Worm (Caenorhabditis elegans) whole organism, mixed stage, embryonic: ENCODE data around the gene F41G3.5.

Experiments used
- M03D4.4 ChIP-seq: sonication (generic microtip); optimal IDR thresholded peaks from 2 replicates; lab custom pipeline; 2017; ENCODE audit warnings: mild to moderate bottlenecking, missing genetic modification characterization, missing compliant biosample characterization
- bed-3 ChIP-seq: fragments of 200-800 bp; sonication (Bioruptor generic); optimal IDR thresholded peaks from 3 replicates; lab custom pipeline; 2018; ENCODE audit warnings: mild to moderate bottlenecking, missing genetic modification characterization, moderate library complexity, missing compliant biosample characterization
- blmp-1 ChIP-seq: fragments of 150-350 bp; optimal IDR thresholded peaks from 2 replicates; lab custom pipeline; 2014; ENCODE audit warnings: missing biosample characterization, missing genetic modification characterization
- ceh-39 ChIP-seq: fragments of 150-350 bp; optimal IDR thresholded peaks from 2 replicates; lab custom pipeline; 2014; ENCODE audit warnings: missing biosample characterization, missing genetic modification characterization
- ceh-43 ChIP-seq: fragments of 200-800 bp; sonication (Bioruptor generic); optimal IDR thresholded peaks from 2 replicates; lab custom pipeline; 2018; ENCODE audit warnings: mild to moderate bottlenecking, missing genetic modification characterization, moderate library complexity, missing compliant biosample characterization
- ceh-83 ChIP-seq: fragments of 200-800 bp; sonication (Bioruptor generic); optimal IDR thresholded peaks from 2 replicates; lab custom pipeline; 2018; ENCODE audit warnings: mild to moderate bottlenecking, missing genetic modification characterization, missing compliant biosample characterization
- ces-1 ChIP-seq: fragments of 150-350 bp; optimal IDR thresholded peaks from 2 replicates; lab custom pipeline; 2014; ENCODE audit warnings: missing biosample characterization, missing genetic modification reagents, missing genetic modification characterization
- drap-1 ChIP-seq: fragments of 200-800 bp; sonication (Bioruptor generic); optimal IDR thresholded peaks from 3 replicates; lab custom pipeline; 2018; ENCODE audit warnings: mild to moderate bottlenecking, missing genetic modification characterization, missing compliant biosample characterization
- elt-1 ChIP-seq: sonication (generic microtip); optimal IDR thresholded peaks from 2 replicates; lab custom pipeline; 2017; ENCODE audit warnings: missing genetic modification characterization, mild to moderate bottlenecking, missing compliant biosample characterization, antibody characterized with exemption, moderate library complexity, borderline replicate concordance; ENCODE audit not compliant: insufficient read depth
- elt-3 ChIP-seq: fragments of 150-350 bp; optimal IDR thresholded peaks from 2 replicates; lab custom pipeline; 2014; ENCODE audit warnings: missing biosample characterization, missing genetic modification characterization
- flh-1 ChIP-seq: fragments of 200-800 bp; sonication (Bioruptor generic); optimal IDR thresholded peaks from 2 replicates; lab custom pipeline; 2018; ENCODE audit warnings: mild to moderate bottlenecking, missing genetic modification characterization, moderate library complexity, missing compliant biosample characterization
- ham-2 ChIP-seq: fragments of 200-800 bp; sonication (Bioruptor generic); optimal IDR thresholded peaks from 2 replicates; lab custom pipeline; 2018; ENCODE audit warnings: mild to moderate bottlenecking, missing genetic modification characterization, missing compliant biosample characterization
- hlh-1 ChIP-seq: fragments of 150-350 bp; optimal IDR thresholded peaks from 2 replicates; lab custom pipeline; 2014; ENCODE audit warnings: missing biosample characterization, missing genetic modification reagents, missing genetic modification characterization
- lin-13 ChIP-seq: fragments of 150-350 bp; optimal IDR thresholded peaks from 2 replicates; lab custom pipeline; 2014; ENCODE audit warnings: missing biosample characterization, missing genetic modification characterization
- lsy-2 ChIP-seq: fragments of 150-350 bp; optimal IDR thresholded peaks from 2 replicates; lab custom pipeline; 2014; ENCODE audit warnings: missing biosample characterization, missing genetic modification characterization
- mab-5 ChIP-seq: fragments of 150-350 bp; optimal IDR thresholded peaks from 2 replicates; lab custom pipeline; 2014; ENCODE audit warnings: missing biosample characterization, missing genetic modification characterization
- mep-1 ChIP-seq: fragments of 150-350 bp; optimal IDR thresholded peaks from 2 replicates; lab custom pipeline; 2017; ENCODE audit warnings: missing biosample characterization, missing genetic modification reagents, missing genetic modification characterization, inconsistent platforms
- nhr-237 ChIP-seq: fragments of 150-350 bp; optimal IDR thresholded peaks from 2 replicates; lab custom pipeline; 2014; ENCODE audit warnings: missing biosample characterization, missing genetic modification characterization
- nhr-28 ChIP-seq: fragments of 150-350 bp; optimal IDR thresholded peaks from 2 replicates; lab custom pipeline; 2014; ENCODE audit warnings: missing biosample characterization, missing genetic modification characterization
- nhr-76 ChIP-seq: sonication (generic microtip); optimal IDR thresholded peaks from 2 replicates; lab custom pipeline; 2017; ENCODE audit warnings: missing biosample characterization, missing genetic modification characterization
- pha-4 ChIP-seq: fragments of 150-350 bp; optimal IDR thresholded peaks from 2 replicates; lab custom pipeline; 2018; ENCODE audit warnings: missing biosample characterization, missing genetic modification reagents, missing genetic modification characterization
- sem-2 ChIP-seq: fragments of 200-800 bp; sonication (Bioruptor generic); optimal IDR thresholded peaks from 2 replicates; lab custom pipeline; 2018; ENCODE audit warnings: mild to moderate bottlenecking, missing genetic modification characterization, missing compliant biosample characterization
- sptf-1 ChIP-seq: sonication (generic microtip); optimal IDR thresholded peaks from 2 replicates; lab custom pipeline; 2017; ENCODE audit warnings: mild to moderate bottlenecking, missing genetic modification characterization, moderate library complexity, missing compliant biosample characterization
- tbx-8 ChIP-seq: fragments of 200-800 bp; sonication (Bioruptor generic); optimal IDR thresholded peaks from 2 replicates; lab custom pipeline; 2018; ENCODE audit warnings: mild to moderate bottlenecking, missing genetic modification characterization, moderate library complexity, missing compliant biosample characterization
- unc-120 ChIP-seq: sonication (generic microtip); optimal IDR thresholded peaks from 2 replicates; lab custom pipeline; 2017; ENCODE audit warnings: missing genetic modification characterization, missing compliant biosample characterization; ENCODE audit not compliant: poor library complexity, severe bottlenecking
- unc-39 ChIP-seq: fragments of 150-350 bp; optimal IDR thresholded peaks from 2 replicates; lab custom pipeline; 2014; ENCODE audit warnings: missing biosample characterization, missing genetic modification characterization
- unc-62 ChIP-seq: fragments of 150-350 bp; optimal IDR thresholded peaks from 2 replicates; lab custom pipeline; 2014; ENCODE audit warnings: missing biosample characterization, missing genetic modification reagents, missing genetic modification characterization
- zip-8 ChIP-seq: fragments of 150-350 bp; optimal IDR thresholded peaks from 2 replicates; lab custom pipeline; 2014; ENCODE audit warnings: missing biosample characterization, missing genetic modification characterization
- ztf-11 ChIP-seq: fragments of 150-350 bp; optimal IDR thresholded peaks from 2 replicates; lab custom pipeline; 2014; ENCODE audit warnings: missing biosample characterization, missing genetic modification characterization

The F41G3.5 gene

DNA sequence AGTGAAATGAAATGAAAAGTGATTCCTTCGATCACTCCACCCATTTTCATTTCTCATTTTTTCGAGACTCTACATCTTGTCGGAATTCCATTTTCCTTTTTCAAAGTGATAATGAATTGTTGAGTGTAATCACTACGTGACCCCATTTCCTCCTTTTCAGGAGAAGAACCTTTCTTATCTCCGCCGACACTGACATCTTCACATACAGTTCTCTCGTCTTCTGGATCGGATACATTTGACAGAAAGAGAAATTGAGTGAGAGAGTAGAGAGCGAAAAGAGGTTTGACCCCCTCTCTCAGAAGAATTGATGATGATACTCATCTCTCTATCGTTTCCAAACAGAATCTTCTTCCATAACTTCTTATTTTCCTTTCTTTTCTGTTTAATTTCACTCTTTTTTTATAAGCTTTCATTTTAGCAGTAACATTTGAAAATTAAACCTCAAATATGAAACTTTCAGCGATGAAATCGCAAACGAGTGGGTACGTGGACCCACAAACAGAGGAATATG lies 32.6 kb upstream of the F41G3.5 start, which contains the start of gene dpy-2:
Gene dpy-2, plus strand, starts transcription at position 461 of the 511 bp plus-strand sequence.
- TF ChIP-seq mep-1 (tag; lab: Kevin White, UChicago), result no peak
- peak; percentile 82 for TF ChIP-seq blmp-1 (tag; lab: Kevin White, UChicago)
- TF ChIP-seq unc-62 (GFP tag; lab: Kevin White, UChicago), result peak; percentile 23
- peak; percentile 8 for TF ChIP-seq elt-1 (tag; lab: Kevin White, UChicago)
- TF ChIP-seq elt-3 (tag; lab: Kevin White, UChicago), result peak; percentile 34

DNA sequence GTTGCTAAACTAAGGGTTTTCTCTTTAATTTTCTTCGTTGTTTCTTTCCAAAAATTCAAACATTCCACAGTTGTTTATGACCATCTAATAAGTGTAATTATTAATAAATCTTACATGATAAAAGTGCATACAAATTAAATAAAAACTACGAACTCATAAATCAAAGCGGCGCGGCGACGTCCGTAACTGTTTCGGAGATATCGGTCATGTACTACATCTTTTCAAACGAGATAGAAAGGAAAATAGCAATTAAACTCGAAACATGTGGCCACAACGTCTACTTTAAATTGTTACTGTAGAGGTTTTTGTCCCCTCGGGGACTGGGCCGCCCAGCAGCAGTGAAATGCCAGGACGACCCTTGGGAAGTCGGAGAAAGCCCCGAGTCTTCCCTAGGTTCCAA lies 30.7 kb upstream of the F41G3.5 start:
- TF ChIP-seq ceh-39 (no peak), lin-13 (tag; lab: Kevin White, UChicago) (no peak), pha-4 (tag; lab: Kevin White, UChicago) (no peak), mab-5 (tag; lab: Kevin White, UChicago) (no peak), ztf-11 (no peak), unc-120 (tag; lab: Kevin White, UChicago) (no peak), ceh-43 (GFP tag; lab: Kevin White, UChicago) (no peak), tbx-8 (GFP tag; lab: Kevin White, UChicago) (no peak), zip-8 (no peak), hlh-1 (tag; lab: Kevin White, UChicago) (no peak), unc-62 (GFP tag; lab: Kevin White, UChicago) (no peak), M03D4.4 (tag; lab: Kevin White, UChicago) (no peak), ham-2 (GFP tag; lab: Kevin White, UChicago) (no peak), flh-1 (GFP tag; lab: Kevin White, UChicago) (no peak), bed-3 (GFP tag; lab: Kevin White, UChicago) (no peak)

DNA sequence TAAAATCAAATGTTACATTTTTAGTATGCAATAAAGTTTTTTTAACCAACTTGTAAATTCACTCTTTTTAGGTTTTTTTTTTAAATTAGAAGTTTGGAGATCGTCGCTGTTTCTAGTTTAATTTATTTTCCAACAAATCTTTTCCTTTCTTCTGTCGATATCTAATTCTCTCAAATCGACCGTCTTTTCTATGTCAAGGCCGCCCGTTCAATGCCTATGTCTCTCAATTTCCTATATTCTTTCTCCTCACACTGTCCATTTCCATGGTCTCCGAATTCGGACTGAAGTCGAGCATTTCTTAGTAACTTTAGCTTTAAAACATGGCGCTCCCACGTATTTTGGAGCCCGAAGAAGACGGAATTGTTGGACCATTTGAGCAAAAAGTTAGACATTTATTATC lies 29.9 kb upstream of the F41G3.5 start, which contains the start of the genes T14B4.5 and T14B4.20:
Gene T14B4.5, plus strand, starts transcription at position 226 of the 400 bp plus-strand sequence.
Gene T14B4.20, plus strand, starts transcription at position 264 of the 400 bp plus-strand sequence.
- TF ChIP-seq nhr-76 (tag; lab: Kevin White, UChicago), result no peak
- no peak for TF ChIP-seq M03D4.4 (tag; lab: Kevin White, UChicago)

DNA sequence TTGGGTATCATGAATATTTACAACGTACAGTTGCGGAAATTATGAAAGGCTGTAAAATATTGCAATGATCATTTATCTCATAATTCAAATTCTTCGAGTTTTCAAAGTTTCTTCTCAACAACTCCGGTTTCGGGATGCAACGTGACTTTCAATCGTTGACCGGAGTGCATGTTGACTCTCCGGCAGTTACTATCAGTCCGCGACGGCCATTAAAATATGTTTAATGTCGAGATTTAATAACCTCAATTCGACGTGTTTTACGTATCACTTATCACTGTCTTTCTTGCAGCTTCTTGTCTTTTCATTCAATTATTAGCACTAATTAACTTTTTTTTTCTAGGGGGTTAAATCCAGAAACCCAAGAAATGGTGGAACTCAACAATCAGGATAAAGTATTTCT lies 28.3 kb upstream of the F41G3.5 start, which contains the start of gene tsp-10:
Gene tsp-10, plus strand, starts transcription at position 366 of the 400 bp plus-strand sequence.
- TF ChIP-seq drap-1 (GFP tag; lab: Kevin White, UChicago) (no peak), nhr-237 (no peak), nhr-76 (tag; lab: Kevin White, UChicago) (no peak), pha-4 (tag; lab: Kevin White, UChicago) (no peak), blmp-1 (tag; lab: Kevin White, UChicago) (no peak), tbx-8 (GFP tag; lab: Kevin White, UChicago) (no peak), sem-2 (no peak), nhr-28 (tag; lab: Kevin White, UChicago) (no peak), lsy-2 (tag; lab: Kevin White, UChicago) (no peak), hlh-1 (tag; lab: Kevin White, UChicago) (no peak), flh-1 (GFP tag; lab: Kevin White, UChicago) (no peak), ztf-11 (no peak)

DNA sequence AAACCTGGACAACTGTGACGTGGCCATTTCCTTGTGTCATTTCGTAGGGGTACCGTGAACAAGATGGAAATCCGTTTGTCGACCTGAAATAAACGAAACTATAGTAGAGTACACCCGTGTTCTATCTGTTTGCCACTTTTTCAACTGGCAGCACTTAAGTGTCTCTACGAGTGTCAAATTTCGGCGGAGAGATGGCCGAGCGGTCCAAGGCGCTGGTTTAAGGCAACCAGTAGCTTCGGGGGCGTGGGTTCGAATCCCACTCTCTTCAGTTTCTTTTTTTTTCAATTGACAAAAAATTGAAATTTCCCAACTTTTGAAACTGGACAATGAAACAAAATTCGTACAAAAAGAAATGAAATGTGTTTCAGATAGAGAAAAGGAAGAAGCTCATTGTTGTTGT lies 24.9 kb upstream of the F41G3.5 start:
- TF ChIP-seq M03D4.4 (tag; lab: Kevin White, UChicago) (peak; percentile 52), drap-1 (GFP tag; lab: Kevin White, UChicago) (peak; percentile 30), ces-1 (GFP tag; lab: Kevin White, UChicago) (no peak), unc-39 (peak; percentile 48), sptf-1 (peak; percentile 42), flh-1 (GFP tag; lab: Kevin White, UChicago) (no peak), zip-8 (no peak), bed-3 (GFP tag; lab: Kevin White, UChicago) (peak; percentile 34), unc-120 (tag; lab: Kevin White, UChicago) (peak; percentile 41), pha-4 (tag; lab: Kevin White, UChicago) (no peak), mep-1 (tag; lab: Kevin White, UChicago) (peak; percentile 5), sem-2 (no peak), ceh-83 (GFP tag; lab: Kevin White, UChicago) (no peak)
